Fruit fly (Drosophila melanogaster) whole organism, adult: ENCODE data around the gene Ankle2.

Experiments used
- CG11617 ChIP-seq: fragments of 200-800 bp; sonication (Bioruptor generic); optimal IDR thresholded peaks from 2 replicates; lab custom pipeline; 2017; ENCODE audit warnings: mild to moderate bottlenecking, missing biosample characterization, missing genetic modification reagents, missing genetic modification characterization
- CG12768 ChIP-seq: fragments of 200-800 bp; sonication (Bioruptor generic); optimal IDR thresholded peaks from 2 replicates; lab custom pipeline; 2017; ENCODE audit warnings: missing biosample characterization, missing genetic modification characterization, mild to moderate bottlenecking, moderate library complexity, missing genetic modification reagents
- CG14711 ChIP-seq: fragments of 200-800 bp; sonication (Bioruptor generic); optimal IDR thresholded peaks from 2 replicates; lab custom pipeline; 2018; ENCODE audit warnings: missing biosample characterization, mild to moderate bottlenecking, missing genetic modification characterization, moderate library complexity
- CG1620 ChIP-seq: fragments of 200-800 bp; sonication (Bioruptor generic); optimal IDR thresholded peaks from 2 replicates; lab custom pipeline; 2016; ENCODE audit warnings: missing biosample characterization, missing genetic modification characterization
- CG33017 ChIP-seq: fragments of 200-800 bp; sonication (Bioruptor generic); optimal IDR thresholded peaks from 2 replicates; lab custom pipeline; 2018; ENCODE audit warnings: missing biosample characterization, mild to moderate bottlenecking, missing genetic modification characterization, moderate library complexity
- CG5204 ChIP-seq: fragments of 200-800 bp; sonication (Bioruptor generic); optimal IDR thresholded peaks from 2 replicates; lab custom pipeline; 2016; ENCODE audit warnings: missing biosample characterization, missing genetic modification characterization
- CG7045 ChIP-seq: fragments of 200-800 bp; sonication (Bioruptor generic); optimal IDR thresholded peaks from 2 replicates; lab custom pipeline; 2017; ENCODE audit warnings: missing biosample characterization, mild to moderate bottlenecking, missing genetic modification characterization
- CG7101 ChIP-seq: fragments of 200-800 bp; sonication (Bioruptor generic); optimal IDR thresholded peaks from 2 replicates; lab custom pipeline; 2018; ENCODE audit warnings: missing biosample characterization, mild to moderate bottlenecking, missing genetic modification characterization, moderate library complexity
- Clk ChIP-seq: fragments of 200-800 bp; sonication (Bioruptor generic); optimal IDR thresholded peaks from 2 replicates; lab custom pipeline; 2017; ENCODE audit warnings: missing biosample characterization, missing genetic modification characterization
- Crg-1 ChIP-seq: fragments of 200-800 bp; sonication (Bioruptor generic); optimal IDR thresholded peaks from 2 replicates; lab custom pipeline; 2016; ENCODE audit warnings: missing biosample characterization, missing genetic modification characterization
- Hr96 ChIP-seq: fragments of 200-800 bp; sonication (Bioruptor generic); optimal IDR thresholded peaks from 2 replicates; lab custom pipeline; 2016; ENCODE audit warnings: missing biosample characterization, missing genetic modification characterization
- Mnt ChIP-seq: fragments of 200-800 bp; sonication (Bioruptor generic); optimal IDR thresholded peaks from 2 replicates; lab custom pipeline; 2016; ENCODE audit warnings: missing biosample characterization, mild to moderate bottlenecking, missing genetic modification characterization
- bab1 ChIP-seq: fragments of 200-800 bp; sonication (Bioruptor generic); optimal IDR thresholded peaks from 3 replicates; lab custom pipeline; 2019; ENCODE audit warnings: missing biosample characterization, mild to moderate bottlenecking, missing genetic modification characterization, moderate library complexity
- cic ChIP-seq: fragments of 200-800 bp; sonication (Bioruptor generic); optimal IDR thresholded peaks from 2 replicates; lab custom pipeline; 2017; ENCODE audit warnings: missing biosample characterization, mild to moderate bottlenecking, missing genetic modification characterization, moderate library complexity
- cnc ChIP-seq, 2 experiments: fragments of >200 bp; optimal IDR thresholded peaks; 2 replicates each; lab custom pipeline; 2017
- kay ChIP-seq: fragments of 200-800 bp; sonication (Bioruptor generic); peaks from one replicate; lab custom pipeline; 2016; ENCODE audit warnings: missing biosample characterization, missing genetic modification characterization, borderline replicate concordance
- ovo ChIP-seq: fragments of 200-800 bp; sonication (Bioruptor generic); optimal IDR thresholded peaks from 2 replicates; lab custom pipeline; 2016; ENCODE audit warnings: missing biosample characterization, missing genetic modification characterization
- pad ChIP-seq: fragments of 200-800 bp; sonication (Bioruptor generic); optimal IDR thresholded peaks from 3 replicates; lab custom pipeline; 2017; ENCODE audit warnings: missing biosample characterization, missing genetic modification characterization, mild to moderate bottlenecking, moderate library complexity, missing genetic modification reagents
- tj ChIP-seq: fragments of 200-800 bp; sonication (Bioruptor generic); optimal IDR thresholded peaks from 3 replicates; lab custom pipeline; 2017; ENCODE audit warnings: missing biosample characterization, mild to moderate bottlenecking, missing genetic modification characterization, moderate library complexity
- toe ChIP-seq: fragments of 200-800 bp; sonication (Bioruptor generic); optimal IDR thresholded peaks from 2 replicates; lab custom pipeline; 2016; ENCODE audit warnings: missing biosample characterization, missing genetic modification characterization

Gene Ankle2

dm6 chrX:17544409-17544808 lies 34.6 kb downstream of the Ankle2 start:
- TF ChIP-seq CG12768, result no peak
- no peak for TF ChIP-seq Clk (GFP tag; lab: Kevin White, UChicago)
- TF ChIP-seq ovo (GFP tag; lab: Kevin White, UChicago), result no peak
- no peak for TF ChIP-seq toe (GFP tag; lab: Kevin White, UChicago)
- no peak for TF ChIP-seq CG14711 (tag; lab: Kevin White, UChicago)
- no peak for TF ChIP-seq CG11617
- no peak for TF ChIP-seq CG5204 (GFP tag; lab: Kevin White, UChicago)
- no peak for TF ChIP-seq cnc (optimal IDR thresholded peaks at IDR 0.05; lab: Kevin White, UChicago)
- no peak for TF ChIP-seq kay (GFP tag; lab: Kevin White, UChicago)
- no peak for TF ChIP-seq cic (GFP tag; lab: Kevin White, UChicago)
- TF ChIP-seq CG1620, result no peak
- no peak for TF ChIP-seq Hr96 (GFP tag; lab: Kevin White, UChicago)
- no peak for TF ChIP-seq CG7045
- TF ChIP-seq Crg-1 (GFP tag; lab: Kevin White, UChicago), result no peak
- TF ChIP-seq Mnt, result no peak
- no peak for TF ChIP-seq CG33017 (tag; lab: Kevin White, UChicago)
- no peak for TF ChIP-seq tj (GFP tag; lab: Kevin White, UChicago)
- TF ChIP-seq pad (GFP tag; lab: Kevin White, UChicago), result no peak
- TF ChIP-seq bab1 (GFP tag; lab: Kevin White, UChicago), result no peak

DNA sequence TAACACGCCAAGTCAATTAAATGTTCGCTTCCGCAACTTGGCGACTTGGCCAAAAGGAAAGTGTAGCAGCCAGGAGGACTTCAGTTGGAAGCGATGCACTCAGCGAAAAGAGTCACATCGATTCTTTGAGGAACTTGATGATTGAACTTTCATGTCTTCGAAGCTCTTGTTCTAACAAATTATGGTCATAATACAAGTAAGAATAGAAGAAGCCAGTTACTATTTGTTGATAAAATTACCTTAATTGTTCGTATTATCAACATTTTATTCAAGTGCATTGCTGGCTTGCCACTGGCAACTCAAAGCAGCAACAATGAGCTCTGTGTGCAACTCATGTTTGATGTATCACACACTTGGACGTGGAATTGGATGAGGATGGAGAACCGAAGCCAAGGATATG lies 35.7 kb downstream of the Ankle2 start:
- TF ChIP-seq cnc (optimal IDR thresholded peaks at IDR 0.05; lab: Kevin White, UChicago) (no peak), CG7045 (no peak), ovo (GFP tag; lab: Kevin White, UChicago) (no peak), CG11617 (no peak), cic (GFP tag; lab: Kevin White, UChicago) (no peak), Crg-1 (GFP tag; lab: Kevin White, UChicago) (no peak), Hr96 (GFP tag; lab: Kevin White, UChicago) (no peak), CG33017 (tag; lab: Kevin White, UChicago) (no peak), tj (GFP tag; lab: Kevin White, UChicago) (no peak), kay (GFP tag; lab: Kevin White, UChicago) (no peak), Mnt (no peak), CG7101 (no peak)

dm6 chrX:17542729-17543128 lies 36.3 kb downstream of the Ankle2 start:
- no peak for TF ChIP-seq cic (GFP tag; lab: Kevin White, UChicago)
- no peak for TF ChIP-seq CG1620
- no peak for TF ChIP-seq CG7045

DNA sequence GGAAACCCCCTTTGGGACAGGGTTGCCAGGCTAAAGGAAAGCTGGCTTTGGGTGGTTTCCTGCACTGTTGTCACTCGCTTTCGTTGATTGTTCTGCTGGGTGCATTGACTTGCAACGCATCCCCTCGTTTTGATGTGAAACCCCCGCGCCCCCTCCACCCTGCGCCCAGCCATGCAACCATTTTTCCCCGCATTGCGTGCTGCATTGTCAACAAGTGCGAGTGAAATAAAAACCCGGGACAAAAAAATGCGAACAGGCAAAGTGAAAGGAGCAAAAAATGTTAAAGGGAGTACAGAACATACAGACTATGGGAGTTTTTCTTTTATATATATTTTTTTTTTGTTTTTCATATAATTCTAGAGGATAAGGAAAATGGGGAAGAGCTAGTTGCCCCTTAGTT lies 40.6 kb downstream of the Ankle2 start:
- TF ChIP-seq tj (GFP tag; lab: Kevin White, UChicago), result no peak
- no peak for TF ChIP-seq ovo (GFP tag; lab: Kevin White, UChicago)
- TF ChIP-seq CG7045, result no peak
- no peak for TF ChIP-seq CG5204 (GFP tag; lab: Kevin White, UChicago)
- no peak for TF ChIP-seq toe (GFP tag; lab: Kevin White, UChicago)
- TF ChIP-seq CG14711 (tag; lab: Kevin White, UChicago), result no peak
- TF ChIP-seq Crg-1 (GFP tag; lab: Kevin White, UChicago), result no peak
- TF ChIP-seq Mnt, result no peak
- TF ChIP-seq cnc (optimal IDR thresholded peaks at IDR 0.05; lab: Kevin White, UChicago), result no peak
- TF ChIP-seq CG1620, result no peak
- TF ChIP-seq kay (GFP tag; lab: Kevin White, UChicago), result no peak
- TF ChIP-seq CG12768, result no peak
- TF ChIP-seq pad (GFP tag; lab: Kevin White, UChicago), result no peak
- no peak for TF ChIP-seq CG33017 (tag; lab: Kevin White, UChicago)
- TF ChIP-seq Hr96 (GFP tag; lab: Kevin White, UChicago), result no peak
- no peak for TF ChIP-seq CG11617

dm6 chrX:17537276-17537675 lies 41.8 kb downstream of the Ankle2 start:
- TF ChIP-seq ovo (GFP tag; lab: Kevin White, UChicago), result no peak
- TF ChIP-seq Hr96 (GFP tag; lab: Kevin White, UChicago), result no peak
- TF ChIP-seq pad (GFP tag; lab: Kevin White, UChicago), result no peak
- TF ChIP-seq Clk (GFP tag; lab: Kevin White, UChicago), result no peak
- TF ChIP-seq CG12768, result no peak
- no peak for TF ChIP-seq kay (GFP tag; lab: Kevin White, UChicago)
- no peak for TF ChIP-seq cnc (optimal IDR thresholded peaks at IDR 0.05; lab: Kevin White, UChicago)
- no peak for TF ChIP-seq bab1 (GFP tag; lab: Kevin White, UChicago)
- no peak for TF ChIP-seq CG7045
- TF ChIP-seq CG5204 (GFP tag; lab: Kevin White, UChicago), result no peak
- TF ChIP-seq toe (GFP tag; lab: Kevin White, UChicago), result no peak
- no peak for TF ChIP-seq CG33017 (tag; lab: Kevin White, UChicago)
- TF ChIP-seq CG7101, result no peak
- no peak for TF ChIP-seq CG11617
- no peak for TF ChIP-seq Mnt
- no peak for TF ChIP-seq CG1620

DNA sequence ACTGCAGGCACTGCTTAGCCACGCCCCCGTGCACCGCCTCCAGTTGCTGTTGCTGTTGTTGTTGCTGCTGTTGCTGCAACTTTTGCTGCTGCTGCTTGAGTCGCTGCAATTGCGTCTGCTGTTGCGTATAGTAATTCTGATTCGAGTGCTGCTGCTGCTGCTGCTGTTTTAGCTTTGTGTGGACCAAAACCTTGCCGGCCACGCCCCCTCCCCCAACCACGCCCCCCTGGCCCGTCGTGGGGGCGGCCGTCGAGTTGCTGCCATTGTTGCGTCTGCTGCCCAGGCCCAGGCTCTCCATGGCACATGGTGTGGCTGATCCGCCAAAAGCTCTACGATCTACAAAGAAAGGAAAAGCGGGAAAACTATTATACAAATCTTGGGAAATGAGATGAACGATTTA lies 44.7 kb downstream of the Ankle2 start:
- TF ChIP-seq CG33017 (tag; lab: Kevin White, UChicago), result no peak
- TF ChIP-seq Mnt, result no peak
- no peak for TF ChIP-seq cnc (optimal IDR thresholded peaks at IDR 0.05; lab: Kevin White, UChicago)
- no peak for TF ChIP-seq ovo (GFP tag; lab: Kevin White, UChicago)
- no peak for TF ChIP-seq CG14711 (tag; lab: Kevin White, UChicago)
- no peak for TF ChIP-seq cic (GFP tag; lab: Kevin White, UChicago)
- no peak for TF ChIP-seq CG7045
- no peak for TF ChIP-seq CG5204 (GFP tag; lab: Kevin White, UChicago)
- no peak for TF ChIP-seq CG1620
- TF ChIP-seq Clk (GFP tag; lab: Kevin White, UChicago), result no peak
- no peak for TF ChIP-seq CG7101
- TF ChIP-seq tj (GFP tag; lab: Kevin White, UChicago), result no peak
- TF ChIP-seq bab1 (GFP tag; lab: Kevin White, UChicago), result no peak
- no peak for TF ChIP-seq Crg-1 (GFP tag; lab: Kevin White, UChicago)
- TF ChIP-seq CG11617, result no peak
- TF ChIP-seq CG12768, result no peak
- TF ChIP-seq Hr96 (GFP tag; lab: Kevin White, UChicago), result no peak
- TF ChIP-seq toe (GFP tag; lab: Kevin White, UChicago), result no peak
